Worm (Caenorhabditis elegans): ENCODE results near the gene sri-43.
A peak's percentile ranks its signal among the peaks of the same experiment; 100 is the strongest.

Gene sri-43

DNA sequence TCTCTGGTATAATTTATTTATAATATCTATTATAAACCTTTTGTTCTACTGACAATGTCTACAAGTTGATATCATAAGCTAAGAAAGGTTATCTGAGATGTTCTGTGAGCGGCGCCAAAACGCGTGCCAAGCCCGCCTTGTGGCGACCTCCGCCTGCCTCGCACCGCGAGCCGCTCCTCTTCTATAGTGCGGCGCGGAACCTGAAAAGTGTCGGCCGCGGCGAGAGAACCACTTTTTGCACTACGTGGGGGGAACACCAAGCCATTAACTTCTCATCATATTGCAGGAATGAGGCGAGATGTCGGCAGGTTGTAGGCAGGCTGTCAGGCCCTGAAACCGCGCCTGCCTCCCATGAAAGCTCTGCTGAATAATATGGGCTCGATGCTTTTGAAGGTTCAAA lies 31.2 kb downstream of the sri-43 start:
- TF ChIP-seq snpc-4 (tag; optimal IDR thresholded peaks at IDR 0.05) (peak; percentile 32), ceh-28 (tag; optimal IDR thresholded peaks at IDR 0.05) (no peak)

- TF ChIP-seq mdl-1 (tag; optimal IDR thresholded peaks at IDR 0.05) (no peak), nhr-67 (tag; optimal IDR thresholded peaks at IDR 0.05) (no peak), elt-3 (tag; optimal IDR thresholded peaks at IDR 0.05) (no peak), nhr-12 (tag; optimal IDR thresholded peaks at IDR 0.05) (no peak), egl-27 (tag; optimal IDR thresholded peaks at IDR 0.05) (no peak), ama-1 (optimal IDR thresholded peaks at IDR 0.05) (no peak), R02D3.7 (tag; optimal IDR thresholded peaks at IDR 0.05) (no peak), pha-4 (tag; optimal IDR thresholded peaks at IDR 0.05) (no peak), ztf-11 (tag; optimal IDR thresholded peaks at IDR 0.05) (no peak), ceh-28 (tag; optimal IDR thresholded peaks at IDR 0.05) (no peak), fkh-10 (GFP tag; optimal IDR thresholded peaks at IDR 0.05) (no peak), nhr-77 (tag; optimal IDR thresholded peaks at IDR 0.05) (no peak), ceh-82 (tag; optimal IDR thresholded peaks at IDR 0.05) (no peak), nhr-237 (tag; optimal IDR thresholded peaks at IDR 0.05) (no peak)
These were observed 32.1 kb downstream of the sri-43 start, which contains the start of gene Y25C1A.2 for ce11 chrII:3112313-3112712. Y25C1A.2 (plus strand) TSS chrII:3112613.

DNA sequence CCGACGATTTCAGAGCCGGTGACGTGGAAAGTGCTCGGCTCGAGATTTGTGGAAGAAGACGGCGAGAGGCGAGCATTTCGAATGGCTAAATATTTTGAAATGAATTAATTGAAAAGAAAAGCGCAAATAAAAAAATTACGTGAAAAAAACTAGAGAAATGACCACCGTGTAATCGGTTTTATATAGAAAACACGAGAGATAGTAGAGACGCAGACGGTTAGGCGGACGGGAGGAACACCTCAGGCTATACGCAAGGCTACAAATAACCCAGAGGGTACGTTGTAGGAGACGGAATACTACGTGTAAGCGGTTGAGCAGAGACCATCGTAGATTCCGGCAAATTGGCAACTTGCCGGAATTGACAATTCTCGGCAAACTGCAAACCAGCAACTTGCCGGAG lies 33.3 kb downstream of the sri-43 start, which contains the start of gene Y25C1A.13:
Gene Y25C1A.13 (minus strand): TSS at position 101 of the 400 bp plus-strand sequence.
- no peak for TF ChIP-seq nhr-12 (tag; optimal IDR thresholded peaks at IDR 0.05)
- TF ChIP-seq elt-2 (tag; optimal IDR thresholded peaks at IDR 0.05) = peak; percentile 1

DNA sequence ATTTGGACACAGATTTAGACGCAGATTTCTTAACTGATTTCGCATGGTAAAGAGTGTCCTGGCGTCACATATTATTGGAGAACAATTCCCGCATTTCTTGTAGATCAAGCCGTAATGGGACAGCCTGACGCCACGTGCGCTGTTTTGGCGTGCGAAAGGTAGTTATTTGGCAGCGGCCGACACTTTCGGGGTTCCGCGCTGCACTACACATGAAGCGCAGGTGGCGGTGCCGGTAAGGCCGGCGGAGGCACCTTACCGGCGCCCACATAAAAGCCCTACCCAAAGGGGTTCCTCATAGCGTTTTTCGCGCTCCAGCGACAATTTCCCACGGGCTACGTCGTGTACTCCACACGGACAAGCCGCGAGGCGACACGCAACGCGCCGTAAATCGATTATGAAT lies 34.4 kb downstream of the sri-43 start:
- TF ChIP-seq nhr-28 (tag; optimal IDR thresholded peaks at IDR 0.05) (no peak), unc-62 (GFP tag; optimal IDR thresholded peaks at IDR 0.05) (no peak), egl-5 (tag; optimal IDR thresholded peaks at IDR 0.05) (no peak), unc-39 (tag; optimal IDR thresholded peaks at IDR 0.05) (no peak), eor-1 (tag; optimal IDR thresholded peaks at IDR 0.05) (no peak), R02D3.7 (tag; optimal IDR thresholded peaks at IDR 0.05) (no peak), nhr-12 (tag; optimal IDR thresholded peaks at IDR 0.05) (no peak), ceh-82 (tag; optimal IDR thresholded peaks at IDR 0.05) (no peak), sea-2 (GFP tag; optimal IDR thresholded peaks at IDR 0.05) (no peak), zag-1 (tag; optimal IDR thresholded peaks at IDR 0.05) (no peak), fkh-10 (GFP tag; optimal IDR thresholded peaks at IDR 0.05) (no peak), ceh-9 (tag; optimal IDR thresholded peaks at IDR 0.05) (no peak)

DNA sequence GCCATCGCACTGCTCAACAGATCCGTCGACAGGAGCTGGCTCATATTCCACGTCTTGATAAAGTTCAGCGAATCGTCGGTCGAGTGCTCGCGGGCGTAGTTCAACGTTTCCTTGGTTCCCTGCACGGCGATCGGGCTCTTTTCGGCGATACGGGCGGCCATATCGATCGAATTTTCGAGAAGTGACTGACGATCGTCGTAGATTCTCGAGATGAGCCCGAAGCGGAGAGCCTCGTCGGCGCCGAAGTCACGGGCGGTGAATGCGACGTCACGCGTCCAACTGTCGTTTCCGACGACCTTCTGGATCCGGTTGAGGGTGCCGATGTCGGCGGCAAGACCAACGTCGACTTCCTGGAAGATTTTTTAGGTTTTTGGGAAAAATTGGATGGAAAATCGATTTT lies 34.9 kb downstream of the sri-43 start:
- TF ChIP-seq lsy-12 (tag; optimal IDR thresholded peaks at IDR 0.05) (no peak), ceh-82 (tag; optimal IDR thresholded peaks at IDR 0.05) (no peak)

DNA sequence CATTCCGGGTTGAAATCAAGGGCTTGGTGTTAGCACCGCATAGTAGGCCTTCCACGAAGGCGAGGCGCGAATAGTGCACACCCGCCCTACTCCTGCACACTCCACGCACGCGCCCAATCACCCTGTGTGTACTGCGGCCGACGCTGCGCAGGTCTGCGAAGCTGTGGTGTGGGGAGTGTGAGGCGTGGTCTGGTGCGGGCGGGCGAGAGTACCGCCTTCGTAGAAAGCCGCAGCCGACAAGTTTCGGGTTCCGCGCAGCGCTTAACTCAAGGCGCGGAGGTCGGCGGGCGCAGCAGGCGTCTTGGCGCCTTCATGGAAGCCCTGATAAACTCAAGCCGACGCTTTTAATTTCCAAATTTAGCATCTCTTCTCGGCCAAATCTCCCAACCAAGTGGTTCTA lies 36.4 kb downstream of the sri-43 start:
- TF ChIP-seq eor-1 (tag; optimal IDR thresholded peaks at IDR 0.05) (no peak), hmg-11 (tag; optimal IDR thresholded peaks at IDR 0.05) (no peak), lin-39 (tag; optimal IDR thresholded peaks at IDR 0.05) (no peak), snpc-4 (tag; optimal IDR thresholded peaks at IDR 0.05) (no peak), pha-4 (tag; optimal IDR thresholded peaks at IDR 0.05) (no peak), ama-1 (optimal IDR thresholded peaks at IDR 0.05) (no peak), daf-12 (tag; optimal IDR thresholded peaks at IDR 0.05) (no peak), nhr-76 (tag; optimal IDR thresholded peaks at IDR 0.05) (no peak), ceh-16 (tag; optimal IDR thresholded peaks at IDR 0.05) (no peak), lsy-12 (tag; optimal IDR thresholded peaks at IDR 0.05) (no peak), nhr-28 (tag; optimal IDR thresholded peaks at IDR 0.05) (no peak), egl-27 (tag; optimal IDR thresholded peaks at IDR 0.05) (no peak), elt-1 (tag; optimal IDR thresholded peaks at IDR 0.05) (no peak)

ce11 chrII:3105765-3106164 lies 38.7 kb downstream of the sri-43 start, which contains the start of gene clec-122:
clec-122 (plus strand) TSS chrII:3106065.
- TF ChIP-seq sea-2 (GFP tag; optimal IDR thresholded peaks at IDR 0.05) (no peak), lin-15B (tag; optimal IDR thresholded peaks at IDR 0.05) (no peak), nfya-1 (tag; optimal IDR thresholded peaks at IDR 0.05; ENCODE audit: insufficient read depth) (no peak)

Measured in whole organism, L3 larva.